Fruit fly (Drosophila melanogaster): Measurements from ENCODE around the gene Mpc1.

Gene Mpc1

DNA sequence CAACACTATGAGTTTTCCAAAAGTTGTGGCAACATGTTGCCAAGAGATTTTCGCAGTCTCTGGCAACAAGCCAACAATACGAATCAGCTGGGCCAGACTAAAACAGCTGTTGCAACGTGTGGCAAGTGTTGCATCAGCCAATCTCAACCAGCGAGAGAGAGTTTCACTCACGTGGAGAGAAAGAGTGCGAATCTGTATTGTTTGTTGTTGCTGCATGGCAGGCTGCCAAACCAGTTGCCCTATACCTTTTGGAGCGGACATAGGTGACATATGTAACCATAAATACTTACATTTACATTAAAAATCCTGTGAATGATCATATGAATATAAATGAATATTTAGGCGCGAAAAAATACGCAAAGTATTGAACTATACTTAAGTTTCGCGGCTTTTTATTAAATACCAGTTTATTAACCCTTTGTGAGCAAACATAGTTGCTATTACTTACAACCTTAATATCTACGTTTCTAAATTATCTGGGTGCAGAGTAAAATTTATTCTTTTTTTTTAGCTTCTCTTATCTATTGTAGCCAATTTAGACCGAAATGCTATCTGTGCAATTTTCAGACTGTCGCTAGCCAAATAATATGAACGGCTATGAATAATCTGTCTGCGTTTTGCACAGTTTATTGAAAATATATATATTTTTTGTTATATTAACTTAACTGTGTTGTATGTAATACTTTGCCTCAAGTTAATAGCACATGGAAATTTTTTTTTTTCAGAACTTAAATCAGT lies 14.4 kb downstream of the Mpc1 start (continued):
- TF ChIP-seq dac (GFP tag; optimal IDR thresholded peaks at IDR 0.05) (no peak), esn (GFP tag; optimal IDR thresholded peaks at IDR 0.05) (peak; percentile 72), CG8632 (GFP tag; optimal IDR thresholded peaks at IDR 0.05) (peak; percentile 30), ss (GFP tag; optimal IDR thresholded peaks at IDR 0.05) (peak; percentile 11 to 25), Ets21C (GFP tag; optimal IDR thresholded peaks at IDR 0.05) (peak; percentile 48), Ets96B (tag; optimal IDR thresholded peaks at IDR 0.05) (peak; percentile 45), CG6163 (GFP tag; IDR thresholded peaks at IDR 0.05) (peak; percentile 81), CG11762 (GFP tag; optimal IDR thresholded peaks at IDR 0.05; ENCODE audit: insufficient read depth) (peak; percentile 36), achi (GFP tag; optimal IDR thresholded peaks at IDR 0.05) (peak; percentile 35), CG15336 (GFP tag; IDR thresholded peaks at IDR 0.05) (peak; percentile 37; the same call in 1 of the 2 replicates), Blimp-1 (GFP tag; optimal IDR thresholded peaks at IDR 0.05) (peak; percentile 4), fd85E (GFP tag; optimal IDR thresholded peaks at IDR 0.05) (no peak), topi (GFP tag; optimal IDR thresholded peaks at IDR 0.05) (peak; percentile 48), CG8319 (GFP tag; optimal IDR thresholded peaks at IDR 0.05) (no peak), fkh (GFP tag; optimal IDR thresholded peaks at IDR 0.05) (no peak), Eip78C (GFP tag) (peak; percentile 76), CG8119 (GFP tag; IDR thresholded peaks at IDR 0.05) (peak; percentile 52), CG16779 (tag; optimal IDR thresholded peaks at IDR 0.05) (no peak), lz (GFP tag; optimal IDR thresholded peaks at IDR 0.05) (peak; percentile 35), salr (GFP tag; optimal IDR thresholded peaks at IDR 0.05) (peak; percentile 21 to 90), CG1621 (tag; optimal IDR thresholded peaks at IDR 0.05) (peak; percentile 36), CG3919 (GFP tag; optimal IDR thresholded peaks at IDR 0.05) (peak; percentile 66), Sox15 (GFP tag; optimal IDR thresholded peaks at IDR 0.05) (peak; percentile 3), CG4318 (GFP tag; optimal IDR thresholded peaks at IDR 0.05) (peak; percentile 83), svp (GFP tag) (peak; percentile 81), dsx (GFP tag; optimal IDR thresholded peaks at IDR 0.05; ENCODE audit: poor library complexity, severe bottlenecking) (peak; percentile 41)

DNA sequence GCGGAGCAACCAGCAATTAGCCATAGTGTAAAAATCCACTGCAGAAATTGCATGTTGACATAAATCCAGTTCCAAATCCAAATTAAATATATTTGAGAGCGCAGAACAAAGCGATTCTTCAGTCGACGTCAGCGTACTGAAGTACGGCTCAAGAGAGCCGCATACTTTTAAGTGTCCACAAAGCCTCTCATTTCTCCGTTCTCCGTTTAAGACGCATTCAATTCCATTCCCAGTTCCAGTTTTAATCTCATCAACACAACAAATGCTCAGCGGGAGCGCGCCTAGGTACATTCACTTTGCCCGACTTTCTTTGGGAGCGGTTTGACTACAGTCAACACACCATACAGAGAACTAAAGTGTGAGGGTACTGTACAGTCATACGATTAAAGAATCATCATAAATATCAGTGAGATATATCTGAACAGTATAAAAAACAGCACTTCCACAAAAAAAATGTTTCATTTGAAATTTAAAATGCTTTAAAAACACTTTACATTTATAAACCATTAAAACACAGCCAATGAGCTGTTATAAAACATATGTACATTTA lies 15.6 kb downstream of the Mpc1 start, which contains the start of gene Sgsh:
Gene Sgsh, minus strand, starts transcription at position 141 of the 550 bp plus-strand sequence.
- peak; percentile 1 for TF ChIP-seq CG6792 (GFP tag; optimal IDR thresholded peaks at IDR 0.05)
- TF ChIP-seq OdsH (GFP tag; optimal IDR thresholded peaks at IDR 0.05) = no peak
- peak; percentile 32 for TF ChIP-seq Sox102F (GFP tag; optimal IDR thresholded peaks at IDR 0.05)
- no peak for TF ChIP-seq pdm3 (GFP tag; optimal IDR thresholded peaks at IDR 0.05)
- no peak for TF ChIP-seq Hr38 (GFP tag; optimal IDR thresholded peaks at IDR 0.05)
- no peak for TF ChIP-seq CG8319 (GFP tag; optimal IDR thresholded peaks at IDR 0.05)
- peak; percentile 10 for TF ChIP-seq CG9139 (GFP tag; optimal IDR thresholded peaks at IDR 0.05)
- TF ChIP-seq CG10631 (GFP tag; optimal IDR thresholded peaks at IDR 0.05) = peak; percentile 26
- peak; percentile 48 for TF ChIP-seq Met (GFP tag; optimal IDR thresholded peaks at IDR 0.05)
- TF ChIP-seq dsx (GFP tag; optimal IDR thresholded peaks at IDR 0.05; ENCODE audit: poor library complexity, severe bottlenecking) = peak; percentile 1
- peak; percentile 16 for TF ChIP-seq lz (GFP tag; optimal IDR thresholded peaks at IDR 0.05)
- TF ChIP-seq Ets96B (tag; optimal IDR thresholded peaks at IDR 0.05) = no peak
- peak; percentile 43 for TF ChIP-seq svp (GFP tag)
- peak; percentile 26 for TF ChIP-seq CG32006 (GFP tag; optimal IDR thresholded peaks at IDR 0.05)
- TF ChIP-seq CG6808 (GFP tag; optimal IDR thresholded peaks at IDR 0.05) = peak; percentile 23
- peak; percentile 19 for TF ChIP-seq CG10669 (GFP tag; optimal IDR thresholded peaks at IDR 0.05)
- no peak for TF ChIP-seq fd85E (GFP tag; optimal IDR thresholded peaks at IDR 0.05)
- TF ChIP-seq esn (GFP tag; optimal IDR thresholded peaks at IDR 0.05) = peak; percentile 38
- TF ChIP-seq topi (GFP tag; optimal IDR thresholded peaks at IDR 0.05) = peak; percentile 22
- peak; percentile 47 for TF ChIP-seq CG6854 (GFP tag; optimal IDR thresholded peaks at IDR 0.05)
- TF ChIP-seq Eip75B (GFP tag; optimal IDR thresholded peaks at IDR 0.05) = peak; percentile 30
- TF ChIP-seq CG15336 (GFP tag; IDR thresholded peaks at IDR 0.05) = peak; percentile 22; the same call in 1 of the 2 replicates
- peak; percentile 32 for TF ChIP-seq cyc (GFP tag; optimal IDR thresholded peaks at IDR 0.05)
- peak; percentile 29 for TF ChIP-seq Hr4 (GFP tag; optimal IDR thresholded peaks at IDR 0.05)
- peak; percentile 70 for TF ChIP-seq Eip78C (GFP tag)

Measured in whole organism, prepupa.